Fruit fly (Drosophila melanogaster) whole organism, embryonic: Measurements from ENCODE around the gene CG6972.

Experiments
- BEAF-32 ChIP-seq: fragments of 200-800 bp; sonication (Bioruptor generic); optimal IDR thresholded peaks from 3 replicates; lab custom pipeline; 2017; ENCODE audit warnings: missing biosample characterization, missing genetic modification characterization, mild to moderate bottlenecking, moderate library complexity, missing genetic modification reagents
- CG11085 ChIP-seq: fragments of 200-800 bp; sonication (Bioruptor generic); IDR thresholded peaks from 2 replicates; pipeline ENCODE4 v1.3.6; 2022; ENCODE audit warnings: missing biosample characterization, missing genetic modification characterization
- CG11504 ChIP-seq: fragments of 200-800 bp; sonication (Bioruptor generic); optimal IDR thresholded peaks from 3 replicates; lab custom pipeline; 2019; ENCODE audit warnings: missing biosample characterization, mild to moderate bottlenecking, missing genetic modification characterization, moderate library complexity
- CG11723 ChIP-seq: fragments of 200-800 bp; sonication (Bioruptor generic); optimal IDR thresholded peaks from 2 replicates; lab custom pipeline; 2017; ENCODE audit warnings: missing biosample characterization, mild to moderate bottlenecking, missing genetic modification characterization
- CG12744 ChIP-seq: fragments of 200-800 bp; sonication (Bioruptor generic); optimal IDR thresholded peaks from 2 replicates; lab custom pipeline; 2016; ENCODE audit warnings: missing biosample characterization, missing genetic modification characterization
- CG13424 ChIP-seq: fragments of 200-800 bp; sonication (Bioruptor generic); optimal IDR thresholded peaks from 2 replicates; lab custom pipeline; 2019; ENCODE audit warnings: missing biosample characterization, mild to moderate bottlenecking, missing genetic modification characterization, moderate library complexity
- CG15073 ChIP-seq: fragments of 200-800 bp; sonication (Bioruptor generic); optimal IDR thresholded peaks from 2 replicates; lab custom pipeline; 2016; ENCODE audit warnings: missing biosample characterization, missing genetic modification characterization
- CG15514 ChIP-seq: fragments of 200-800 bp; sonication (Bioruptor generic); optimal IDR thresholded peaks from 3 replicates; lab custom pipeline; 2017; ENCODE audit warnings: missing biosample characterization, missing genetic modification characterization, mild to moderate bottlenecking, moderate library complexity, missing genetic modification reagents
- CG17361 ChIP-seq: fragments of 200-800 bp; sonication (Bioruptor generic); IDR thresholded peaks from 3 replicates; pipeline ENCODE4 v1.3.6; 2022; ENCODE audit warnings: missing biosample characterization, missing genetic modification characterization
- CG17912 ChIP-seq: fragments of 200-800 bp; sonication (Bioruptor generic); optimal IDR thresholded peaks from 2 replicates; lab custom pipeline; 2018; ENCODE audit warnings: missing biosample characterization, mild to moderate bottlenecking, missing genetic modification characterization
- CG31365 ChIP-seq: fragments of 200-800 bp; sonication (Bioruptor generic); optimal IDR thresholded peaks from 2 replicates; lab custom pipeline; 2018; ENCODE audit warnings: missing biosample characterization, mild to moderate bottlenecking, missing genetic modification characterization
- CG31441 ChIP-seq: fragments of 200-800 bp; sonication (Bioruptor generic); IDR thresholded peaks from 2 replicates; pipeline ENCODE4 v1.3.6; 2022; ENCODE audit warnings: missing biosample characterization, missing genetic modification characterization
- CG32772 ChIP-seq: fragments of 200-800 bp; sonication (Bioruptor generic); IDR thresholded peaks from 2 replicates; pipeline ENCODE4 v1.3.6; 2022; ENCODE audit warnings: missing biosample characterization, missing genetic modification characterization
- CG4404 ChIP-seq: fragments of 200-800 bp; sonication (Bioruptor generic); IDR thresholded peaks from 2 replicates; pipeline ENCODE4 v1.3.6; 2022; ENCODE audit warnings: missing biosample characterization, missing genetic modification characterization
- CG5180 ChIP-seq: fragments of 200-800 bp; sonication (Bioruptor generic); optimal IDR thresholded peaks from 3 replicates; lab custom pipeline; 2017; ENCODE audit warnings: missing biosample characterization, missing genetic modification characterization, mild to moderate bottlenecking, moderate library complexity, missing genetic modification reagents
- CG5245 ChIP-seq: fragments of 200-800 bp; sonication (Bioruptor generic); optimal IDR thresholded peaks from 3 replicates; lab custom pipeline; 2016; ENCODE audit warnings: missing biosample characterization, missing genetic modification characterization
- CG8478 ChIP-seq: fragments of >200 bp; optimal IDR thresholded peaks from 2 replicates; lab custom pipeline; 2018
- CG9797 ChIP-seq: fragments of 200-800 bp; sonication (Bioruptor generic); optimal IDR thresholded peaks from 3 replicates; lab custom pipeline; 2018; ENCODE audit warnings: missing biosample characterization, mild to moderate bottlenecking, missing genetic modification characterization
- CG9817 ChIP-seq: fragments of 200-800 bp; sonication (Bioruptor generic); optimal IDR thresholded peaks from 2 replicates; lab custom pipeline; 2018; ENCODE audit warnings: missing biosample characterization, mild to moderate bottlenecking, missing genetic modification characterization, moderate library complexity
- CG9932 ChIP-seq: fragments of 200-800 bp; sonication (Bioruptor generic); IDR thresholded peaks from 2 replicates; pipeline ENCODE4 v1.3.6; 2022; ENCODE audit warnings: missing biosample characterization, missing genetic modification characterization
- Dll ChIP-seq: fragments of 200-800 bp; sonication (Bioruptor generic); IDR thresholded peaks from 4 replicates; pipeline ENCODE4 v1.3.6; 2022; ENCODE audit warnings: missing biosample characterization, missing genetic modification characterization; ENCODE audit not compliant: partially characterized antibody
- Ets65A ChIP-seq: fragments of 200-800 bp; sonication (Bioruptor generic); peaks from one replicate; lab custom pipeline; 2016; ENCODE audit warnings: missing biosample characterization, missing genetic modification characterization
- Fer3 ChIP-seq: fragments of 200-800 bp; sonication (Bioruptor generic); optimal IDR thresholded peaks from 2 replicates; lab custom pipeline; 2018; ENCODE audit warnings: missing biosample characterization, mild to moderate bottlenecking, missing genetic modification characterization, moderate library complexity
- GATAe ChIP-seq: fragments of 200-800 bp; sonication (Bioruptor generic); conservative IDR thresholded peaks from 2 replicates; pipeline ENCODE4 v1.3.6; 2022; ENCODE audit warnings: missing biosample characterization, missing genetic modification characterization
- Hr3 ChIP-seq: fragments of 200-800 bp; sonication (Bioruptor generic); optimal IDR thresholded peaks from 3 replicates; lab custom pipeline; 2016; ENCODE audit warnings: missing biosample characterization, missing genetic modification characterization
- Med ChIP-seq: fragments of 200-800 bp; sonication (Bioruptor generic); peaks from one replicate; lab custom pipeline; 2016; ENCODE audit warnings: missing biosample characterization, missing genetic modification characterization, mild to moderate bottlenecking, inconsistent platforms, moderate library complexity
- Pdp1 ChIP-seq, 2 experiments: fragments of 200-800 bp; sonication (Bioruptor generic); optimal IDR thresholded peaks; 3 replicates each; lab custom pipeline; 2016; ENCODE audit warnings: missing biosample characterization in 2 of 2, missing genetic modification characterization in 2 of 2, mild to moderate bottlenecking in 1 of 2, moderate library complexity in 1 of 2
- Ssrp ChIP-seq: fragments of 200-800 bp; sonication (Bioruptor generic); optimal IDR thresholded peaks from 2 replicates; lab custom pipeline; 2018; ENCODE audit warnings: missing biosample characterization, mild to moderate bottlenecking, missing genetic modification characterization, moderate library complexity
- TFAM ChIP-seq: fragments of 200-800 bp; sonication (Bioruptor generic); optimal IDR thresholded peaks from 2 replicates; lab custom pipeline; 2017; ENCODE audit warnings: missing biosample characterization, missing genetic modification characterization, inconsistent platforms
- ase ChIP-seq: fragments of 200-800 bp; sonication (Bioruptor generic); IDR thresholded peaks from 3 replicates; pipeline ENCODE4 v1.3.6; 2022; ENCODE audit warnings: missing biosample characterization, missing genetic modification characterization
- caup ChIP-seq: fragments of 200-800 bp; sonication (Bioruptor generic); optimal IDR thresholded peaks from 3 replicates; lab custom pipeline; 2017; ENCODE audit warnings: missing biosample characterization, mild to moderate bottlenecking, missing genetic modification characterization, moderate library complexity; ENCODE audit not compliant: severe bottlenecking
- dati ChIP-seq: fragments of 200-800 bp; sonication (Bioruptor generic); IDR thresholded peaks from 2 replicates; pipeline ENCODE4 v1.3.6; 2022; ENCODE audit warnings: missing biosample characterization, missing genetic modification characterization
- emc ChIP-seq: fragments of 200-800 bp; sonication (Bioruptor generic); optimal IDR thresholded peaks from 2 replicates; lab custom pipeline; 2016; ENCODE audit warnings: missing biosample characterization, missing genetic modification characterization
- fd102C ChIP-seq: fragments of 200-800 bp; sonication (Bioruptor generic); optimal IDR thresholded peaks from 2 replicates; lab custom pipeline; 2018; ENCODE audit warnings: missing biosample characterization, mild to moderate bottlenecking, missing genetic modification characterization, moderate library complexity
- fru ChIP-seq: fragments of >200 bp; optimal IDR thresholded peaks from 2 replicates; lab custom pipeline; 2017
- gro ChIP-seq: fragments of 200-800 bp; sonication (Bioruptor generic); optimal IDR thresholded peaks from 2 replicates; lab custom pipeline; 2016; ENCODE audit warnings: missing biosample characterization, missing genetic modification characterization
- gsb ChIP-seq: fragments of 200-800 bp; sonication (Bioruptor generic); IDR thresholded peaks from 2 replicates; pipeline ENCODE4 v1.3.6; 2022; ENCODE audit warnings: missing biosample characterization, missing genetic modification characterization
- gsb-n ChIP-seq: fragments of 200-800 bp; sonication (Bioruptor generic); optimal IDR thresholded peaks from 3 replicates; lab custom pipeline; 2018; ENCODE audit warnings: missing biosample characterization, mild to moderate bottlenecking, missing genetic modification characterization
- hb ChIP-seq: fragments of 200-800 bp; sonication (Bioruptor generic); IDR thresholded peaks from 3 replicates; pipeline ENCODE4 v1.3.6; 2022; ENCODE audit warnings: missing biosample characterization, missing genetic modification characterization; ENCODE audit not compliant: partially characterized antibody
- pan ChIP-seq, 4 experiments: fragments of >200 bp in 3 of 4; fragments of 200-800 bp in 1 of 4; sonication (Bioruptor generic) in 1 of 4; optimal IDR thresholded peaks in 3 of 4; IDR thresholded peaks in 1 of 4; 2 replicates each; pipeline versions ENCODE4 v1.3.6 to Lab custom; 2017 to 2022; ENCODE audit warnings: missing biosample characterization in 2 of 4, missing genetic modification characterization in 2 of 4, mixed read lengths in 1 of 4
- pnt ChIP-seq: fragments of 200-800 bp; sonication (Bioruptor generic); optimal IDR thresholded peaks from 3 replicates; lab custom pipeline; 2016; ENCODE audit warnings: missing biosample characterization, missing genetic modification characterization
- pros ChIP-seq: fragments of 200-800 bp; sonication (Bioruptor generic); optimal IDR thresholded peaks from 3 replicates; lab custom pipeline; 2019; ENCODE audit warnings: missing biosample characterization, mild to moderate bottlenecking, missing genetic modification characterization, moderate library complexity
- pzg ChIP-seq: fragments of 200-800 bp; sonication (Bioruptor generic); optimal IDR thresholded peaks from 3 replicates; lab custom pipeline; 2018; ENCODE audit warnings: missing biosample characterization, mild to moderate bottlenecking, missing genetic modification characterization, moderate library complexity
- sc ChIP-seq, 3 experiments: fragments of >200 bp in 2 of 3; fragments of 200-800 bp in 1 of 3; sonication (Bioruptor generic) in 1 of 3; optimal IDR thresholded peaks; 2 replicates in 2 of 3; 3 replicates in 1 of 3; lab custom pipeline; 2017; ENCODE audit warnings: mild to moderate bottlenecking in 1 of 3, missing biosample characterization in 1 of 3, missing genetic modification characterization in 1 of 3, missing genetic modification reagents in 1 of 3
- seq ChIP-seq: fragments of 200-800 bp; sonication (Bioruptor generic); IDR thresholded peaks from 2 replicates; pipeline ENCODE4 v1.3.6; 2022; ENCODE audit warnings: missing biosample characterization, missing genetic modification characterization
- slou ChIP-seq: fragments of 200-800 bp; sonication (Bioruptor generic); optimal IDR thresholded peaks from 3 replicates; lab custom pipeline; 2016; ENCODE audit warnings: missing biosample characterization, missing genetic modification characterization
- unpg ChIP-seq: fragments of 200-800 bp; sonication (Bioruptor generic); optimal IDR thresholded peaks from 3 replicates; lab custom pipeline; 2018; ENCODE audit warnings: missing biosample characterization, mild to moderate bottlenecking, missing genetic modification characterization, moderate library complexity
- vnd ChIP-seq: fragments of 200-800 bp; sonication (Bioruptor generic); IDR thresholded peaks from 3 replicates; pipeline ENCODE4 v1.3.6; 2022; ENCODE audit warnings: missing biosample characterization, missing genetic modification characterization; ENCODE audit not compliant: partially characterized antibody
- zen ChIP-seq: fragments of 200-800 bp; sonication (Bioruptor generic); optimal IDR thresholded peaks from 3 replicates; lab custom pipeline; 2018; ENCODE audit warnings: missing biosample characterization, mild to moderate bottlenecking, missing genetic modification characterization, moderate library complexity
- zfh2 ChIP-seq: fragments of 200-800 bp; sonication (Bioruptor generic); optimal IDR thresholded peaks from 2 replicates; lab custom pipeline; 2016; ENCODE audit warnings: missing biosample characterization, missing genetic modification characterization

CG6972 gene

dm6 chr3R:22727857-22728256, 26.1 kb downstream of the CG6972 start (continued):
- TF ChIP-seq fd102C (GFP tag; lab: Kevin White, UChicago) (no peak), vnd (no peak), CG4404 (no peak), CG11723 (GFP tag; lab: Kevin White, UChicago) (no peak), Pdp1 (GFP tag; optimal IDR thresholded peaks at IDR 0.05; lab: Kevin White, UChicago) (peak in 1 of 2 experiments; percentile 9), Med (GFP tag; lab: Kevin White, UChicago) (peak; percentile 65), gsb-n (no peak), pros (GFP tag; lab: Kevin White, UChicago) (no peak), seq (no peak), BEAF-32 (no peak), Dll (GFP tag; lab: Robert Waterston, UW) (no peak), zen (tag; lab: Kevin White, UChicago) (no peak), Ssrp (tag; lab: Kevin White, UChicago) (no peak), hb (GFP tag; lab: Robert Waterston, UW) (no peak), CG11504 (tag; lab: Kevin White, UChicago) (no peak), CG17912 (GFP tag; lab: Kevin White, UChicago) (no peak), CG9817 (tag; lab: Kevin White, UChicago) (no peak), unpg (GFP tag; lab: Kevin White, UChicago) (no peak), CG9932 (GFP tag; lab: Robert Waterston, UW) (no peak), ase (GFP tag; lab: Robert Waterston, UW) (peak; percentile 41; the same call in 1 of the 3 replicates), CG12744 (GFP tag; lab: Kevin White, UChicago) (no peak), CG5180 (GFP tag; lab: Kevin White, UChicago) (no peak), Fer3 (tag; lab: Kevin White, UChicago) (no peak), pzg (GFP tag; lab: Kevin White, UChicago) (no peak), fru (no peak), Hr3 (GFP tag; lab: Kevin White, UChicago) (no peak), CG31365 (tag; lab: Kevin White, UChicago) (no peak), TFAM (GFP tag; lab: Kevin White, UChicago) (no peak), CG5245 (GFP tag; lab: Kevin White, UChicago) (no peak), gsb (GFP tag; lab: Robert Waterston, UW) (no peak), CG15073 (GFP tag; lab: Kevin White, UChicago) (no peak), CG32772 (0 out of 2 replicates have a peak, but pooled peaks have one; percentile 7), CG9797 (GFP tag; lab: Kevin White, UChicago) (no peak), CG13424 (no peak), pnt (GFP tag; lab: Kevin White, UChicago) (no peak), pan (optimal IDR thresholded peaks at IDR 0.05; lab: Kevin White, UChicago) (no peak), pan (GFP tag; optimal IDR thresholded peaks at IDR 0.05 in 1 of 2, IDR thresholded peaks at IDR 0.05 in 1 of 2) (peak in 1 of 2 experiments; percentile 75), CG15514 (GFP tag; lab: Kevin White, UChicago) (no peak), CG31441 (GFP tag; lab: Robert Waterston, UW) (no peak), Ets65A (GFP tag; lab: Kevin White, UChicago) (peak; percentile 84), GATAe (no peak), CG8478 (lab: Kevin White, UChicago) (no peak), sc (optimal IDR thresholded peaks at IDR 0.05; lab: Kevin White, UChicago) (no peak), sc (GFP tag; optimal IDR thresholded peaks at IDR 0.05; lab: Kevin White, UChicago) (no peak), emc (GFP tag; lab: Kevin White, UChicago) (no peak), CG17361 (GFP tag; lab: Robert Waterston, UW) (no peak), CG11085 (GFP tag; lab: Robert Waterston, UW) (no peak), zfh2 (no peak), slou (GFP tag; lab: Kevin White, UChicago) (no peak), caup (GFP tag; lab: Kevin White, UChicago) (no peak), dati (GFP tag; lab: Robert Waterston, UW) (no peak), gro (GFP tag; lab: Kevin White, UChicago) (no peak)
